Fruit fly (Drosophila melanogaster) whole organism, adult: ENCODE results near the gene Bulli.

Experiments
- CG12768 ChIP-seq: fragments of 200-800 bp; sonication (Bioruptor generic); optimal IDR thresholded peaks from 2 replicates; lab custom pipeline; 2017; ENCODE audit warnings: missing biosample characterization, missing genetic modification characterization, mild to moderate bottlenecking, moderate library complexity, missing genetic modification reagents
- CG14711 ChIP-seq: fragments of 200-800 bp; sonication (Bioruptor generic); optimal IDR thresholded peaks from 2 replicates; lab custom pipeline; 2018; ENCODE audit warnings: missing biosample characterization, mild to moderate bottlenecking, missing genetic modification characterization, moderate library complexity
- CG1620 ChIP-seq: fragments of 200-800 bp; sonication (Bioruptor generic); optimal IDR thresholded peaks from 2 replicates; lab custom pipeline; 2016; ENCODE audit warnings: missing biosample characterization, missing genetic modification characterization
- Mnt ChIP-seq: fragments of 200-800 bp; sonication (Bioruptor generic); optimal IDR thresholded peaks from 2 replicates; lab custom pipeline; 2016; ENCODE audit warnings: missing biosample characterization, mild to moderate bottlenecking, missing genetic modification characterization
- bab1 ChIP-seq: fragments of 200-800 bp; sonication (Bioruptor generic); optimal IDR thresholded peaks from 3 replicates; lab custom pipeline; 2019; ENCODE audit warnings: missing biosample characterization, mild to moderate bottlenecking, missing genetic modification characterization, moderate library complexity
- kay ChIP-seq: fragments of 200-800 bp; sonication (Bioruptor generic); peaks from one replicate; lab custom pipeline; 2016; ENCODE audit warnings: missing biosample characterization, missing genetic modification characterization, borderline replicate concordance
- tj ChIP-seq: fragments of 200-800 bp; sonication (Bioruptor generic); optimal IDR thresholded peaks from 3 replicates; lab custom pipeline; 2017; ENCODE audit warnings: missing biosample characterization, mild to moderate bottlenecking, missing genetic modification characterization, moderate library complexity

DNA sequence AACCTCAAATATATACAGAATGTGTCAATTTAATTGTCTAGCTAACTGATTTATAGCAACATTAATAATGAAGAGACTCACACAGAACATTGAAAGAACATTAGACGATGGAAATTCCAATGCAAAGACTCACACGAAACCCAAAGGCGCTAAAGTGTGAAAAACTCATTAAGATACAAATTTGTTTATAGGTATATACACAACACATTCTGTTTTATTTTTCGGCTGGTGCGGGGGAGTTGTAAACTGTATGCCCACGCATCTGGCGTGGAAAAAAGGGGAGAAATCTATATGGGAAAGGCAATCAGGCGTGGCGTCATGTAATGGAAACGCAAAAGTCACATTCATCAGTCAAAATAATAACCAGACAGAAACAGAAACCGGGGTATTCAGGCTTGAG, 31.2 kb downstream of the Bulli start:
- TF ChIP-seq bab1 (no peak), CG1620 (GFP tag; lab: Kevin White, UChicago) (no peak), kay (GFP tag; lab: Kevin White, UChicago) (no peak), tj (GFP tag; lab: Kevin White, UChicago) (no peak), Mnt (GFP tag; lab: Kevin White, UChicago) (no peak), CG12768 (GFP tag; lab: Kevin White, UChicago) (no peak), CG14711 (tag; lab: Kevin White, UChicago) (no peak)
